Worm (Caenorhabditis elegans): Measurements from ENCODE around the gene ttbk-2.2.
"Not testable (repeated sequence)": the region's sequence is repeated elsewhere in the genome, so short reads cannot be mapped to it uniquely, and the experiment has no call there.

DNA sequence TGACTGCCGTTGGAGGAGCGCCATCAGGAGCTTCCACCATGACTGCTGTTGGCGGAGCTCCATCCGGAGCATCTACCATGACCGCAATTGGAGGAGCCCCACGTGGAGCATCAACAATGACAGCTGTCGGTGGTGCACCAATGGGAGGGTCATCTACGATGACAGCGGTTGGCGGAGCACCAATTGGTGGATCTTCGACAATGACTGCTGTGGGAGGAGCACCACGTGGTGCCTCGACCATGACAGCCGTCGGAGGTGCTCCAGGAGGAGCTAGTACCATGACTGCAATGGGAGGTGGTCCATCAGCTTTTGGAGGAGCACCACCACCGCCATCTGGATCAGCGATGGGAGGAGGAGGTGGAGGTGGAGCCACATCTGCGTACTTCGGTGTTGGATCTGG lies 49.7 kb downstream of the ttbk-2.2 start, which contains the start of gene T28H11.7:
- not testable (repeated sequence) for TF ChIP-seq sup-37 (GFP tag; optimal IDR thresholded peaks at IDR 0.05); mef-2 (tag; optimal IDR thresholded peaks at IDR 0.05); unc-86 (tag; optimal IDR thresholded peaks at IDR 0.05); aha-1 (tag; optimal IDR thresholded peaks at IDR 0.05); ztf-11 (tag; optimal IDR thresholded peaks at IDR 0.05); mab-9 (GFP tag; IDR thresholded peaks at IDR 0.05); ceh-88 (GFP tag; IDR thresholded peaks at IDR 0.05); pqm-1 (tag; optimal IDR thresholded peaks at IDR 0.05)

All from whole organism, L1 larva.